Fruit fly (Drosophila melanogaster): ENCODE results near the gene Wdr92.

DNA sequence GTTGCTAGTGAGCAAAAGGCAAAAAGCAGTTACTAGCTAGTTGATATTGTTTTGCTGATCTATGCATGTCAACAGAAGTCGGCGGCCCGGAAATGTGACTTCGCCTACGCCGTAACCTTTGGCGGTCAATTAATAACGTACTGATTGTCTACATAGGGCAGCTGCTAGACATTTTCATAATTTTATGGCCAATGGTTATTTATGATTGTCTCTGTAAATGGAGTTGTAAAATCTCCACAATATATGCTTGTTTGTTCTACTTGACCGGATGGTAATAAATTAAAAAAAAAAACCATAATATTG lies 51.0 kb downstream of the Wdr92 start:
- no peak for TF ChIP-seq CG6854 (GFP tag; optimal IDR thresholded peaks at IDR 0.05)
- no peak for TF ChIP-seq CG32006 (GFP tag; optimal IDR thresholded peaks at IDR 0.05)
- TF ChIP-seq Lpt (GFP tag; optimal IDR thresholded peaks at IDR 0.05): no peak
- no peak for TF ChIP-seq CG31627 (GFP tag; optimal IDR thresholded peaks at IDR 0.05)
- no peak for TF ChIP-seq CG3919 (GFP tag; optimal IDR thresholded peaks at IDR 0.05)
- TF ChIP-seq CG6792 (GFP tag; optimal IDR thresholded peaks at IDR 0.05): no peak
- TF ChIP-seq Met (GFP tag; optimal IDR thresholded peaks at IDR 0.05): no peak
- TF ChIP-seq CG10631 (GFP tag; optimal IDR thresholded peaks at IDR 0.05): no peak
- no peak for TF ChIP-seq CG11902 (GFP tag; optimal IDR thresholded peaks at IDR 0.05)

All from whole organism, prepupa.